Fruit fly (Drosophila melanogaster): ENCODE data around the gene vri.

DNA sequence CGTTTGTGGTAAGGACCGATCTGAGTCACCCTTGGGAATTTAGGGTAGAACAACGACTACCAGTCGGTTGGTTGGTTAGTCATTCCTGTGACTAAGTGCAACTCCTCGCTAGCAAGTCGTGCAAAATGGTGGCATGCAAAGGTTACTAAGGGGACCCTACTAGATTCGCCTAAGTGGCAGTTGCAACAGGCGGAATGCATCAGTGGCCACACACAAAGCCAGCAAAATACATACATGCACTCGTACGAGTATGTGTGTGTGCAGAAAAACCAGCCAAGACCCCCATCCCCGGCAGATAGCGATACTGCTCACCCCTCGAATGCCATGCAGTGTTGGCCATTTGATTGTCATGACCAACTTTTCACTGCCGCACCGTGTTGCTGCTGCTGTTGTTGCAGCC is 3.9 kb upstream of the vri start:
- TF ChIP-seq CG6792 (GFP tag; optimal IDR thresholded peaks at IDR 0.05) (no peak), lz (GFP tag; optimal IDR thresholded peaks at IDR 0.05) (no peak), vri (GFP tag; optimal IDR thresholded peaks at IDR 0.05) (no peak), CG10669 (GFP tag; optimal IDR thresholded peaks at IDR 0.05) (no peak), Met (GFP tag; optimal IDR thresholded peaks at IDR 0.05) (no peak), esn (GFP tag; optimal IDR thresholded peaks at IDR 0.05) (no peak), topi (GFP tag; optimal IDR thresholded peaks at IDR 0.05) (no peak), Sox14 (GFP tag; optimal IDR thresholded peaks at IDR 0.05) (no peak), fd59A (GFP tag; optimal IDR thresholded peaks at IDR 0.05) (no peak), acj6 (GFP tag; optimal IDR thresholded peaks at IDR 0.05) (no peak), CG9139 (GFP tag; optimal IDR thresholded peaks at IDR 0.05) (no peak)
